Worm (Caenorhabditis elegans): Measurements from ENCODE around the gene tdpo-1.

DNA sequence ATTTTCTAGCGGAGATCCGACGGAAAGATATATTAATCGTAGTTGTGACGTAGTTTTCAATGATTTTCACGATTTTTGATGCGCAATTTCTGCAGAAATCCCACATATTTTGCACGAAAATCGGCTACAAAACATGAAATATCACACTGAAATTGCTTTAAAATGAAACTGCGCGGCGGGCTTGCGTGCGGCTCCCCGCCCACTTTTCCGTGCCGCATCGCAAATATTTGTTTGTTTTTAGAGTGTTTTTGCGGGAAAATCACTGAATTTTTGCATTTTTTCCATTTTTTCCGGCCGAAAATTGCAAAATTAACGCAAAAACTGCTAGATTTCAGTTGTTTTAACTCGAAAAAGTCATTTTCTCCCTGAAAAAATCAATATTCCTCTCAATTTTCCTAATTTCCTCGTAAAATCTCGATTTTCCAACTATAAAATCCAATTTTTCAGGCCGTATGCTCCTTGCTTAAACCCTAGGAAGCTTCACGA, 21.4 kb downstream of the tdpo-1 start, which contains the start of gene Y76B12C.6:
- peak; percentile 61; the same call in 1 of the 2 replicates for TF ChIP-seq pes-1 (GFP tag; IDR thresholded peaks at IDR 0.05)
- peak; percentile 57 for TF ChIP-seq hmg-4 (GFP tag; optimal IDR thresholded peaks at IDR 0.05)
- TF ChIP-seq ets-7 (tag; optimal IDR thresholded peaks at IDR 0.05): peak; percentile 18
- 0 out of 2 replicates have a peak, but pooled peaks have one; percentile 57 for TF ChIP-seq sea-1 (GFP tag; conservative IDR thresholded peaks at IDR 0.05)
- no peak for TF ChIP-seq ama-1 (optimal IDR thresholded peaks at IDR 0.05)
- TF ChIP-seq tbx-37 (GFP tag; conservative IDR thresholded peaks at IDR 0.05): 0 out of 2 replicates have a peak, but pooled peaks have one; percentile 22
